Worm (Caenorhabditis elegans): Measurements from ENCODE around the gene coh-4.

- TF ChIP-seq cog-1 (tag; optimal IDR thresholded peaks at IDR 0.05) (no peak), ztf-23 (GFP tag; IDR thresholded peaks at IDR 0.05) (no peak), flt-1 (GFP tag; IDR thresholded peaks at IDR 0.05) (no peak), ref-1 (GFP tag; conservative IDR thresholded peaks at IDR 0.05) (no peak), med-1 (GFP tag; optimal IDR thresholded peaks at IDR 0.05; ENCODE audit: insufficient read depth) (no peak), ztf-29 (GFP tag; IDR thresholded peaks at IDR 0.05) (no peak), tab-1 (GFP tag; IDR thresholded peaks at IDR 0.05) (no peak), klf-2 (GFP tag; conservative IDR thresholded peaks at IDR 0.05) (no peak), T22C8.4 (GFP tag; IDR thresholded peaks at IDR 0.05) (no peak)
Observed at ce11 chrV:4182546-4182945, 7.1 kb upstream of the coh-4 start.

All from whole organism, midembryonic.